Worm (Caenorhabditis elegans): ENCODE measurements around the gene ceh-99.

DNA sequence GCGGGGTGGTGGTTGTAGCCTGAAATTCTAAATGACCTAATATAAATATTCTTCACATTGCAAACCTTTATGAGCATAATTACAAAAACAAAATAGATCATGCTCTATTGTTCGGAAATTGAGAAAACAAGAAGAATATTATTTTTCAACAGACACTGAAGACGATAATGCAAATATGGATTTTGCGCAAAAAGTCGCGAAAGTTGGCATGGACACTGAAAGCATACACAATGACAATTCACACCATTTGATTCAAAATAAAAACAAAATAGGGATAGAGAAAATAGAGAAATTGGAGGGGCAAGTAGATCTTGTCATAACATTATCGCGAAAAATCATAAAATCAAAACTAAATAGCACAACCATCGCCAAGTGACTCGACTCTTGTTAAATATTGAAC lies 53.0 kb downstream of the ceh-99 start, which contains the start of gene Y38E10A.35:
- no peak for TF ChIP-seq nhr-237 (tag; optimal IDR thresholded peaks at IDR 0.05)
- no peak for TF ChIP-seq mab-5 (tag; optimal IDR thresholded peaks at IDR 0.05)
- no peak for TF ChIP-seq snpc-4 (tag; optimal IDR thresholded peaks at IDR 0.05)
- no peak for TF ChIP-seq unc-62 (GFP tag; optimal IDR thresholded peaks at IDR 0.05)
- no peak for TF ChIP-seq nhr-28 (tag; optimal IDR thresholded peaks at IDR 0.05)
